Worm (Caenorhabditis elegans) whole organism, mixed stage, embryonic: ENCODE results near the gene W02B12.13.
A peak's percentile ranks its signal among the peaks of the same experiment; 100 is the strongest.

Experiments used
- M03D4.4 ChIP-seq: sonication (generic microtip); optimal IDR thresholded peaks from 2 replicates; lab custom pipeline; 2017; ENCODE audit warnings: mild to moderate bottlenecking, missing genetic modification characterization, missing compliant biosample characterization
- bed-3 ChIP-seq: fragments of 200-800 bp; sonication (Bioruptor generic); optimal IDR thresholded peaks from 3 replicates; lab custom pipeline; 2018; ENCODE audit warnings: mild to moderate bottlenecking, missing genetic modification characterization, moderate library complexity, missing compliant biosample characterization
- blmp-1 ChIP-seq: fragments of 150-350 bp; optimal IDR thresholded peaks from 2 replicates; lab custom pipeline; 2014; ENCODE audit warnings: missing biosample characterization, missing genetic modification characterization
- ceh-39 ChIP-seq: fragments of 150-350 bp; optimal IDR thresholded peaks from 2 replicates; lab custom pipeline; 2014; ENCODE audit warnings: missing biosample characterization, missing genetic modification characterization
- ceh-43 ChIP-seq: fragments of 200-800 bp; sonication (Bioruptor generic); optimal IDR thresholded peaks from 2 replicates; lab custom pipeline; 2018; ENCODE audit warnings: mild to moderate bottlenecking, missing genetic modification characterization, moderate library complexity, missing compliant biosample characterization
- ceh-83 ChIP-seq: fragments of 200-800 bp; sonication (Bioruptor generic); optimal IDR thresholded peaks from 2 replicates; lab custom pipeline; 2018; ENCODE audit warnings: mild to moderate bottlenecking, missing genetic modification characterization, missing compliant biosample characterization
- ces-1 ChIP-seq: fragments of 150-350 bp; optimal IDR thresholded peaks from 2 replicates; lab custom pipeline; 2014; ENCODE audit warnings: missing biosample characterization, missing genetic modification reagents, missing genetic modification characterization
- cnd-1 ChIP-seq: fragments of 200-800 bp; sonication (Bioruptor generic); optimal IDR thresholded peaks from 2 replicates; lab custom pipeline; 2018; ENCODE audit warnings: mild to moderate bottlenecking, missing genetic modification characterization, missing compliant biosample characterization
- elt-3 ChIP-seq: fragments of 150-350 bp; optimal IDR thresholded peaks from 2 replicates; lab custom pipeline; 2014; ENCODE audit warnings: missing biosample characterization, missing genetic modification characterization
- flh-1 ChIP-seq: fragments of 200-800 bp; sonication (Bioruptor generic); optimal IDR thresholded peaks from 2 replicates; lab custom pipeline; 2018; ENCODE audit warnings: mild to moderate bottlenecking, missing genetic modification characterization, moderate library complexity, missing compliant biosample characterization
- ham-2 ChIP-seq: fragments of 200-800 bp; sonication (Bioruptor generic); optimal IDR thresholded peaks from 2 replicates; lab custom pipeline; 2018; ENCODE audit warnings: mild to moderate bottlenecking, missing genetic modification characterization, missing compliant biosample characterization
- lin-13 ChIP-seq: fragments of 150-350 bp; optimal IDR thresholded peaks from 2 replicates; lab custom pipeline; 2014; ENCODE audit warnings: missing biosample characterization, missing genetic modification characterization
- lin-32 ChIP-seq: fragments of 200-800 bp; sonication (Bioruptor generic); optimal IDR thresholded peaks from 2 replicates; lab custom pipeline; 2018; ENCODE audit warnings: mild to moderate bottlenecking, missing genetic modification characterization, missing compliant biosample characterization
- lsy-2 ChIP-seq: fragments of 150-350 bp; optimal IDR thresholded peaks from 2 replicates; lab custom pipeline; 2014; ENCODE audit warnings: missing biosample characterization, missing genetic modification characterization
- mab-5 ChIP-seq: fragments of 150-350 bp; optimal IDR thresholded peaks from 2 replicates; lab custom pipeline; 2014; ENCODE audit warnings: missing biosample characterization, missing genetic modification characterization
- mep-1 ChIP-seq: fragments of 150-350 bp; optimal IDR thresholded peaks from 2 replicates; lab custom pipeline; 2017; ENCODE audit warnings: missing biosample characterization, missing genetic modification reagents, missing genetic modification characterization, inconsistent platforms
- mls-2 ChIP-seq: sonication (generic microtip); optimal IDR thresholded peaks from 2 replicates; lab custom pipeline; 2016; ENCODE audit warnings: mild to moderate bottlenecking, missing genetic modification characterization, moderate library complexity, missing compliant biosample characterization
- nhr-12 ChIP-seq: fragments of 150-350 bp; optimal IDR thresholded peaks from 2 replicates; lab custom pipeline; 2014; ENCODE audit warnings: missing biosample characterization, missing genetic modification characterization
- nhr-2 ChIP-seq: fragments of 150-350 bp; optimal IDR thresholded peaks from 2 replicates; lab custom pipeline; 2014; ENCODE audit warnings: missing biosample characterization, missing genetic modification characterization
- nhr-28 ChIP-seq: fragments of 150-350 bp; optimal IDR thresholded peaks from 2 replicates; lab custom pipeline; 2014; ENCODE audit warnings: missing biosample characterization, missing genetic modification characterization
- nhr-76 ChIP-seq: sonication (generic microtip); optimal IDR thresholded peaks from 2 replicates; lab custom pipeline; 2017; ENCODE audit warnings: missing biosample characterization, missing genetic modification characterization
- pha-4 ChIP-seq: fragments of 150-350 bp; optimal IDR thresholded peaks from 2 replicates; lab custom pipeline; 2018; ENCODE audit warnings: missing biosample characterization, missing genetic modification reagents, missing genetic modification characterization
- sem-2 ChIP-seq: fragments of 200-800 bp; sonication (Bioruptor generic); optimal IDR thresholded peaks from 2 replicates; lab custom pipeline; 2018; ENCODE audit warnings: mild to moderate bottlenecking, missing genetic modification characterization, missing compliant biosample characterization
- snpc-4 ChIP-seq: fragments of 150-350 bp; optimal IDR thresholded peaks from 2 replicates; lab custom pipeline; 2014; ENCODE audit warnings: missing biosample characterization, missing genetic modification characterization
- tbx-8 ChIP-seq: fragments of 200-800 bp; sonication (Bioruptor generic); optimal IDR thresholded peaks from 2 replicates; lab custom pipeline; 2018; ENCODE audit warnings: mild to moderate bottlenecking, missing genetic modification characterization, moderate library complexity, missing compliant biosample characterization
- unc-120 ChIP-seq: sonication (generic microtip); optimal IDR thresholded peaks from 2 replicates; lab custom pipeline; 2017; ENCODE audit warnings: missing genetic modification characterization, missing compliant biosample characterization; ENCODE audit not compliant: poor library complexity, severe bottlenecking
- unc-39 ChIP-seq: fragments of 150-350 bp; optimal IDR thresholded peaks from 2 replicates; lab custom pipeline; 2014; ENCODE audit warnings: missing biosample characterization, missing genetic modification characterization
- unc-62 ChIP-seq: fragments of 150-350 bp; optimal IDR thresholded peaks from 2 replicates; lab custom pipeline; 2014; ENCODE audit warnings: missing biosample characterization, missing genetic modification reagents, missing genetic modification characterization
- zip-8 ChIP-seq: fragments of 150-350 bp; optimal IDR thresholded peaks from 2 replicates; lab custom pipeline; 2014; ENCODE audit warnings: missing biosample characterization, missing genetic modification characterization
- ztf-11 ChIP-seq: fragments of 150-350 bp; optimal IDR thresholded peaks from 2 replicates; lab custom pipeline; 2014; ENCODE audit warnings: missing biosample characterization, missing genetic modification characterization

Gene W02B12.13

ce11 chrII:11455715-11456114 is 10.6 kb downstream of the W02B12.13 start:
- TF ChIP-seq nhr-76 = no peak
- TF ChIP-seq nhr-28 (tag; lab: Kevin White, UChicago) = no peak
- no peak for TF ChIP-seq zip-8 (tag; lab: Kevin White, UChicago)
- TF ChIP-seq ces-1 (GFP tag; lab: Kevin White, UChicago) = no peak
- no peak for TF ChIP-seq ceh-39
- TF ChIP-seq cnd-1 = no peak
- TF ChIP-seq mab-5 (tag; lab: Kevin White, UChicago) = no peak
- TF ChIP-seq lin-32 (GFP tag; lab: Kevin White, UChicago) = no peak
- no peak for TF ChIP-seq nhr-12 (tag; lab: Kevin White, UChicago)
- TF ChIP-seq mls-2 = no peak
- no peak for TF ChIP-seq mep-1
- TF ChIP-seq ceh-83 (GFP tag; lab: Kevin White, UChicago) = no peak
- no peak for TF ChIP-seq unc-120 (tag; lab: Kevin White, UChicago)
- TF ChIP-seq unc-62 = no peak
- no peak for TF ChIP-seq pha-4 (tag; lab: Kevin White, UChicago)
- TF ChIP-seq M03D4.4 (tag; lab: Kevin White, UChicago) = no peak

DNA sequence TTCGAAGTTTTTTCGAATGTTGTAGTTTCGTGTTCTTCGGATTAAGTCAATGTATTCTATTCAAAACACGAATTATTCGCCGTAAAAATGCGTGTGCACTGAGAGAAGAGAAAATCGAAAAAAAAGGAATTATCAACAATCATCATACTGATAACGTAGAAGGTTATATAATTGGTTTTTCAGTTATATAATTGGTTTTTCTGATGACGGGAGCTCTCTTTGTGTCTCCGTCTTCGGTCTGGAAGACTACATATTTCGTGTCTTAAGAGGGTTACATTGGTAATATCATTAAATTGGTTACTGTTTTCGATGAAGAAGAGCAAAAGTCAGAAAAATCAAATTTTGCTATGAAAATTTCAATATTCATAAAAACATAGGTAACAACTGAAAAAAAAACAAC is 14.8 kb downstream of the W02B12.13 start:
- TF ChIP-seq lsy-2 (tag; lab: Kevin White, UChicago) (no peak), mep-1 (no peak), nhr-2 (no peak), lin-32 (GFP tag; lab: Kevin White, UChicago) (no peak), elt-3 (no peak), nhr-28 (tag; lab: Kevin White, UChicago) (no peak), mls-2 (no peak), ceh-43 (GFP tag; lab: Kevin White, UChicago) (no peak), lin-13 (tag; lab: Kevin White, UChicago) (no peak), ham-2 (no peak)

- TF ChIP-seq ces-1 (GFP tag; lab: Kevin White, UChicago) = peak; percentile 29
- no peak for TF ChIP-seq ceh-43 (GFP tag; lab: Kevin White, UChicago)
Measured at ce11 chrII:11463899-11464298, 18.8 kb downstream of the W02B12.13 start.

- no peak for TF ChIP-seq ztf-11 (tag; lab: Kevin White, UChicago)
- peak; percentile 11 for TF ChIP-seq ces-1 (GFP tag; lab: Kevin White, UChicago)
- peak; percentile 38 for TF ChIP-seq pha-4 (tag; lab: Kevin White, UChicago)
- no peak for TF ChIP-seq sem-2 (GFP tag; lab: Kevin White, UChicago)
- TF ChIP-seq ham-2 = peak; percentile 41
- no peak for TF ChIP-seq nhr-28 (tag; lab: Kevin White, UChicago)
- peak; percentile 20 for TF ChIP-seq unc-62
- TF ChIP-seq blmp-1 = peak; percentile 43
- peak; percentile 52 for TF ChIP-seq lsy-2 (tag; lab: Kevin White, UChicago)
Measured at ce11 chrII:11464427-11464944, 19.4 kb downstream of the W02B12.13 start, which contains the start of the genes aars-1 and rga-1. Gene aars-1, minus strand, starts transcription at chrII:11464497. Gene rga-1, plus strand, starts transcription at chrII:11464894.

- TF ChIP-seq mab-5 (tag; lab: Kevin White, UChicago) = no peak
- no peak for TF ChIP-seq unc-39 (tag; lab: Kevin White, UChicago)
Measured at ce11 chrII:11467541-11467940, 22.5 kb downstream of the W02B12.13 start, which contains the start of gene klp-17. Gene klp-17, minus strand, starts transcription at chrII:11467641.

DNA sequence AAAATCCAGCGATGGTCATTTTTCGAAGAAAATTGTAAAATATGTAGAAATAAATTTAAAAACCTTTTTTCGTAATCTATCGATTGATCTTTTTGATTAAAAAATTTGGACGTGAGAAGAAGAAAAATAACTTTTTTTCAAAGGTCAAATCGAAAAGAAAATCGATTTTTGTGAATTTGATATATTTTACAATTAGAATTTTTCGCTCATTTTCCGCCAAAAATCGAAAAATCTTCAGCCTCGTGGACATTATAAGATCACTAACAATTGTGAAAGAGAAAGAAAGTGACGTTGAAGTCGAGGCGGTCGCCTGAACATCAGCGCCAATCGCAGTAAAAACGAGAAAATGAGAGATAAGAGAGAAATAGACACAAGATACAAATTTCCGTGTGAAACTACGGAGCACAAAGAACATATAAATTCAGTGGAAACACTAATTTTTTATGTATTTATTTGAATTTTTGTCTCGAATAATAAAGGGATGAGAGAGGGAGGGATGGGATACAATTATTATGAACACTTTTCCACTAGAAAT is 24.6 kb downstream of the W02B12.13 start, which contains the start of gene cisd-1:
cisd-1 (minus strand) TSS at position 51 of the 535 bp plus-strand sequence.
- TF ChIP-seq M03D4.4 (tag; lab: Kevin White, UChicago) (no peak), bed-3 (GFP tag; lab: Kevin White, UChicago) (no peak), sem-2 (GFP tag; lab: Kevin White, UChicago) (no peak), ham-2 (no peak), zip-8 (tag; lab: Kevin White, UChicago) (no peak), elt-3 (no peak), unc-120 (tag; lab: Kevin White, UChicago) (no peak), flh-1 (no peak), tbx-8 (GFP tag; lab: Kevin White, UChicago) (no peak), lin-32 (GFP tag; lab: Kevin White, UChicago) (no peak), blmp-1 (no peak), snpc-4 (no peak), unc-39 (tag; lab: Kevin White, UChicago) (no peak)
